Worm (Caenorhabditis elegans): ENCODE measurements around the gene emb-9.

emb-9 gene

ce11 chrIII:9390924-9391323, 46.7 kb upstream of the emb-9 start (continued):
- TF ChIP-seq ztf-11 (tag; optimal IDR thresholded peaks at IDR 0.05): no peak
- no peak for TF ChIP-seq peb-1 (tag; optimal IDR thresholded peaks at IDR 0.05)
- TF ChIP-seq R02D3.7 (tag; optimal IDR thresholded peaks at IDR 0.05): no peak
- no peak for TF ChIP-seq fos-1 (tag; optimal IDR thresholded peaks at IDR 0.05)
- no peak for TF ChIP-seq ztf-4 (tag; optimal IDR thresholded peaks at IDR 0.05)

- TF ChIP-seq R02D3.7 (tag; optimal IDR thresholded peaks at IDR 0.05) (no peak), lin-11 (tag; optimal IDR thresholded peaks at IDR 0.05) (peak; percentile 5)
These were observed 45.8 kb upstream of the emb-9 start, which contains the start of gene slc-17.2 for ce11 chrIII:9390007-9390406. TSS of gene slc-17.2 (minus strand) at chrIII:9390107.

DNA sequence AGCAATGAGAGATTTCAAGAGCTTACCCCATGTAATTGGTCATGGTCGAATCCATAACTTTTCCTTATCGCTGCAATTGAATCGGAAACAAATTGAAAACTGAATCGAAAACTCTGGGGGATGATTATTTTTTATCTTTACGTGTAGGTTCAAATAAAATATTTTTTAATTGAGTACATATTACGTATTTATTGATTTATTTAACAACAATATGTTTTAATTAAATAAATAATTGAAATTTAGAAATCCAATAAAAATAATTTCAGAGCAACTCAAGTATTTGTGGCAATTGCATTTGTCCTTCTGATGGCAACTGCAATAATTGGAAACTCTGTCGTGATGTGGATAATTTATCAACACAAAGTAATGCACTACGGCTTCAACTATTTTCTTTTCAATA, 41.3 kb upstream of the emb-9 start, which contains the start of gene C38C10.3:
Gene C38C10.3 (minus strand): TSS at position 101 of the 400 bp plus-strand sequence.
- no peak for TF ChIP-seq ztf-4 (tag; optimal IDR thresholded peaks at IDR 0.05)
- no peak for TF ChIP-seq elt-1 (tag; optimal IDR thresholded peaks at IDR 0.05)
- TF ChIP-seq nhr-10 (tag; optimal IDR thresholded peaks at IDR 0.05): no peak
- no peak for TF ChIP-seq zag-1 (tag; optimal IDR thresholded peaks at IDR 0.05)
- TF ChIP-seq sma-9 (GFP tag; optimal IDR thresholded peaks at IDR 0.05): no peak
- no peak for TF ChIP-seq sma-9 (tag; optimal IDR thresholded peaks at IDR 0.05)
- TF ChIP-seq alr-1 (tag; optimal IDR thresholded peaks at IDR 0.05): no peak
- no peak for TF ChIP-seq lin-39 (tag; optimal IDR thresholded peaks at IDR 0.05)
- no peak for TF ChIP-seq mbf-1 (tag; optimal IDR thresholded peaks at IDR 0.05)
- no peak for TF ChIP-seq nhr-77 (tag; optimal IDR thresholded peaks at IDR 0.05)
- TF ChIP-seq ztf-1 (GFP tag; conservative IDR thresholded peaks at IDR 0.05): no peak
- no peak for TF ChIP-seq ceh-16 (tag; optimal IDR thresholded peaks at IDR 0.05)
- TF ChIP-seq nhr-21 (tag; optimal IDR thresholded peaks at IDR 0.05): no peak
- no peak for TF ChIP-seq dmd-4 (tag; optimal IDR thresholded peaks at IDR 0.05)
- TF ChIP-seq lin-11 (tag; optimal IDR thresholded peaks at IDR 0.05): no peak

DNA sequence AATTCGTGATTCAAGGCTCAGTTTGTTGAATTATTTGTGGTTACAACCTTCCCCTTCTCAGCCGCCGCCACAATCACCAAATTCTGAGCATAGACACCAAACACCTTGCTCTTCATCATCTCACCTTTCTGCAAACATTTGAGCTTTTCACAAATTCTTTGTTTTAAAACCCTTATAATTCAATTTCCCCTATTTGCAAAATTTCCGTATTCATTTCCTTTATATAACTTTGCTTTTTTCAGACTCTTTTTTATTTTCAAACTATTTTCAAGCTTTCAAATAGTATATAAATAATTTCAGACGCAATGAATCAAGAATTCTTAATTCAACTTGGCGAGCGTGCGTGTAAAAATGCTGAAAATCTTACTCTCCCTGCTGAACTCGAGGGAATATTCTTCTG, 39.2 kb upstream of the emb-9 start, which contains the start of gene tkr-1:
Gene tkr-1 (plus strand): TSS at position 301 of the 400 bp plus-strand sequence.
- TF ChIP-seq nhr-11 (tag; optimal IDR thresholded peaks at IDR 0.05) (no peak), Y55F3AM.14 (GFP tag; optimal IDR thresholded peaks at IDR 0.05) (no peak), sem-4 (tag; optimal IDR thresholded peaks at IDR 0.05) (no peak), sma-9 (GFP tag; optimal IDR thresholded peaks at IDR 0.05) (no peak), sma-9 (tag; optimal IDR thresholded peaks at IDR 0.05) (no peak), nhr-129 (tag; optimal IDR thresholded peaks at IDR 0.05) (no peak), aly-2 (tag; optimal IDR thresholded peaks at IDR 0.05) (no peak), mdl-1 (tag; optimal IDR thresholded peaks at IDR 0.05) (no peak), blmp-1 (tag; optimal IDR thresholded peaks at IDR 0.05; ENCODE audit: insufficient read depth) (no peak), unc-39 (tag; optimal IDR thresholded peaks at IDR 0.05) (no peak), crh-2 (tag; optimal IDR thresholded peaks at IDR 0.05) (no peak), ZK546.5 (tag; optimal IDR thresholded peaks at IDR 0.05) (no peak), nhr-10 (tag; optimal IDR thresholded peaks at IDR 0.05) (no peak), nhr-6 (tag; optimal IDR thresholded peaks at IDR 0.05) (no peak), snpc-4 (tag; optimal IDR thresholded peaks at IDR 0.05) (no peak), nhr-77 (tag; optimal IDR thresholded peaks at IDR 0.05) (no peak), ama-1 (optimal IDR thresholded peaks at IDR 0.05) (no peak)

DNA sequence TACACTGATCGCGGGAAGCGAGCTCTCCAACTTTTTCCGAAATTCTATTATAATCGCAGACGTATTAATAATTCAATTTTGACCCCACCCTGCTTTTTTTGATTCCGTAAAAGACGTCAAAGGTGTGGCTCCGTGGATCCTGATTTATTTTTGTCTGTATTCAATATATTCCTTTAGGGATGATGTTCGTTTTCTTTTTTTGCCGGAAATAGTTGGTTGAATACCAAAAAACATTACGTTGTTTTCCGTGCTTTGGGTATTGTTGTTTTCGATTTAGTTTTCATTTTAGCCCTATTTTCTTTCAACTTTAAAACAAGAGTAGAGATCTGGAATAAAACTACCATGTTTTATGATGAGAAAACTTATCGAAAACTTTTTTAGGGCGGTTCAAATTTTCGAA, 32.5 kb upstream of the emb-9 start:
- TF ChIP-seq mab-5 (tag; optimal IDR thresholded peaks at IDR 0.05) (no peak), skn-1 (tag; optimal IDR thresholded peaks at IDR 0.05) (no peak), fos-1 (tag; optimal IDR thresholded peaks at IDR 0.05) (no peak), lsy-2 (tag; optimal IDR thresholded peaks at IDR 0.05) (no peak), ztf-1 (GFP tag; conservative IDR thresholded peaks at IDR 0.05) (no peak), elt-1 (tag; optimal IDR thresholded peaks at IDR 0.05) (no peak), lin-39 (tag; optimal IDR thresholded peaks at IDR 0.05) (no peak), F13H6.1 (tag; optimal IDR thresholded peaks at IDR 0.05) (no peak), nhr-237 (tag; optimal IDR thresholded peaks at IDR 0.05) (no peak), ceh-82 (tag; optimal IDR thresholded peaks at IDR 0.05) (no peak), nhr-129 (tag; optimal IDR thresholded peaks at IDR 0.05) (no peak), dmd-4 (tag; optimal IDR thresholded peaks at IDR 0.05) (no peak), alr-1 (tag; optimal IDR thresholded peaks at IDR 0.05) (no peak), gmeb-1 (tag; optimal IDR thresholded peaks at IDR 0.05) (no peak), elt-3 (tag; optimal IDR thresholded peaks at IDR 0.05) (no peak), unc-39 (tag; optimal IDR thresholded peaks at IDR 0.05) (no peak), R02D3.7 (tag; optimal IDR thresholded peaks at IDR 0.05) (no peak), C34F6.9 (tag; optimal IDR thresholded peaks at IDR 0.05) (no peak), mbf-1 (tag; optimal IDR thresholded peaks at IDR 0.05) (no peak), nhr-12 (tag; optimal IDR thresholded peaks at IDR 0.05) (no peak)

All from whole organism, L2 larva.